Worm (Caenorhabditis elegans) whole organism, L3 larva: ENCODE results near the gene srr-3.
A peak's percentile ranks its signal among the peaks of the same experiment; 100 is the strongest.

Experiments used
- R02D3.7 ChIP-seq: fragments of 150-350 bp; optimal IDR thresholded peaks from 2 replicates; lab custom pipeline; 2014; ENCODE audit warnings: missing biosample characterization, missing genetic modification characterization
- ZK546.5 ChIP-seq: sonication (generic microtip); optimal IDR thresholded peaks from 2 replicates; lab custom pipeline; 2017; ENCODE audit warnings: missing biosample characterization, missing genetic modification characterization
- aly-2 ChIP-seq: fragments of 150-350 bp; optimal IDR thresholded peaks from 2 replicates; lab custom pipeline; 2014; ENCODE audit warnings: missing biosample characterization, missing genetic modification characterization
- ama-1 ChIP-seq: fragments of 150-350 bp; optimal IDR thresholded peaks from 2 replicates; lab custom pipeline; 2018
- ceh-16 ChIP-seq: sonication (generic microtip); optimal IDR thresholded peaks from 2 replicates; lab custom pipeline; 2017; ENCODE audit warnings: missing biosample characterization, missing genetic modification characterization
- ceh-82 ChIP-seq: fragments of 150-350 bp; optimal IDR thresholded peaks from 2 replicates; lab custom pipeline; 2014; ENCODE audit warnings: missing biosample characterization, missing genetic modification characterization
- ceh-9 ChIP-seq: sonication (generic microtip); optimal IDR thresholded peaks from 2 replicates; lab custom pipeline; 2018; ENCODE audit warnings: missing biosample characterization, missing genetic modification characterization
- daf-12 ChIP-seq: fragments of 150-350 bp; optimal IDR thresholded peaks from 2 replicates; lab custom pipeline; 2014; ENCODE audit warnings: missing biosample characterization, missing genetic modification reagents, missing genetic modification characterization
- egl-27 ChIP-seq: sonication (generic microtip); optimal IDR thresholded peaks from 4 replicates; lab custom pipeline; 2017; ENCODE audit warnings: missing biosample characterization, missing genetic modification reagents, missing genetic modification characterization
- egl-5 ChIP-seq: fragments of 150-350 bp; optimal IDR thresholded peaks from 2 replicates; lab custom pipeline; 2017; ENCODE audit warnings: missing biosample characterization, missing genetic modification reagents, missing genetic modification characterization, inconsistent platforms
- elt-2 ChIP-seq: sonication (generic microtip); optimal IDR thresholded peaks from 2 replicates; lab custom pipeline; 2016; ENCODE audit warnings: missing genetic modification reagents, mild to moderate bottlenecking, missing genetic modification characterization, missing compliant biosample characterization
- elt-3 ChIP-seq, 3 experiments: fragments of 150-350 bp in 1 of 3; sonication (generic microtip) in 2 of 3; optimal IDR thresholded peaks; 2 replicates in 2 of 3; 4 replicates in 1 of 3; lab custom pipeline; 2014 to 2017; ENCODE audit warnings: missing biosample characterization in 3 of 3, missing genetic modification characterization in 3 of 3
- fkh-10 ChIP-seq: sonication (generic microtip); optimal IDR thresholded peaks from 2 replicates; lab custom pipeline; 2017; ENCODE audit warnings: missing biosample characterization, missing genetic modification reagents, missing genetic modification characterization
- fkh-2 ChIP-seq: fragments of 150-350 bp; optimal IDR thresholded peaks from 2 replicates; lab custom pipeline; 2014; ENCODE audit warnings: missing biosample characterization, missing genetic modification reagents, missing genetic modification characterization
- jun-1 ChIP-seq: fragments of 150-350 bp; optimal IDR thresholded peaks from 2 replicates; lab custom pipeline; 2014; ENCODE audit warnings: missing biosample characterization, missing genetic modification reagents, missing genetic modification characterization
- lin-15B ChIP-seq: fragments of 150-350 bp; optimal IDR thresholded peaks from 2 replicates; lab custom pipeline; 2014; ENCODE audit warnings: missing biosample characterization, missing genetic modification characterization
- lsy-12 ChIP-seq: sonication (generic microtip); optimal IDR thresholded peaks from 2 replicates; lab custom pipeline; 2016; ENCODE audit warnings: mild to moderate bottlenecking, missing genetic modification characterization, missing compliant biosample characterization
- mml-1 ChIP-seq: fragments of 150-350 bp; sonication (generic microtip); optimal IDR thresholded peaks from 3 replicates; lab custom pipeline; 2014; ENCODE audit warnings: missing biosample characterization, missing genetic modification characterization
- nfya-1 ChIP-seq: sonication (generic microtip); optimal IDR thresholded peaks from 2 replicates; lab custom pipeline; 2017; ENCODE audit warnings: missing genetic modification characterization, mild to moderate bottlenecking, missing compliant biosample characterization, antibody characterized with exemption, moderate library complexity; ENCODE audit not compliant: insufficient read depth
- nhr-11 ChIP-seq: fragments of 150-350 bp; optimal IDR thresholded peaks from 2 replicates; lab custom pipeline; 2014; ENCODE audit warnings: missing biosample characterization, missing genetic modification characterization
- nhr-12 ChIP-seq: fragments of 150-350 bp; optimal IDR thresholded peaks from 2 replicates; lab custom pipeline; 2014; ENCODE audit warnings: missing biosample characterization, missing genetic modification characterization
- nhr-237 ChIP-seq: fragments of 150-350 bp; optimal IDR thresholded peaks from 2 replicates; lab custom pipeline; 2014; ENCODE audit warnings: missing biosample characterization, missing genetic modification characterization
- nhr-43 ChIP-seq: sonication (generic microtip); optimal IDR thresholded peaks from 2 replicates; lab custom pipeline; 2016; ENCODE audit warnings: mild to moderate bottlenecking, missing genetic modification characterization, missing compliant biosample characterization; ENCODE audit not compliant: poor library complexity, severe bottlenecking
- nhr-67 ChIP-seq: fragments of 150-350 bp; optimal IDR thresholded peaks from 2 replicates; lab custom pipeline; 2014; ENCODE audit warnings: missing biosample characterization, missing genetic modification characterization
- nhr-76 ChIP-seq: fragments of 150-350 bp; sonication (generic microtip); optimal IDR thresholded peaks from 5 replicates; lab custom pipeline; 2014; ENCODE audit warnings: missing biosample characterization, missing genetic modification characterization
- nhr-77 ChIP-seq: fragments of 150-350 bp; optimal IDR thresholded peaks from 2 replicates; lab custom pipeline; 2014; ENCODE audit warnings: missing biosample characterization, missing genetic modification characterization
- pha-4 ChIP-seq: fragments of 150-350 bp; optimal IDR thresholded peaks from 2 replicates; lab custom pipeline; 2014; ENCODE audit warnings: missing biosample characterization, missing genetic modification reagents, missing genetic modification characterization
- skn-1 ChIP-seq: fragments of 150-350 bp; optimal IDR thresholded peaks from 2 replicates; lab custom pipeline; 2014; ENCODE audit warnings: missing biosample characterization, missing genetic modification characterization
- snpc-4 ChIP-seq: fragments of 150-350 bp; optimal IDR thresholded peaks from 2 replicates; lab custom pipeline; 2014; ENCODE audit warnings: missing biosample characterization, missing genetic modification characterization
- tbx-2 ChIP-seq: sonication (generic microtip); optimal IDR thresholded peaks from 2 replicates; lab custom pipeline; 2016; ENCODE audit warnings: mild to moderate bottlenecking, missing genetic modification characterization, missing compliant biosample characterization
- unc-62 ChIP-seq: fragments of 150-350 bp; sonication (generic microtip); optimal IDR thresholded peaks from 4 replicates; lab custom pipeline; 2014; ENCODE audit warnings: missing biosample characterization, missing genetic modification reagents, missing genetic modification characterization
- zag-1 ChIP-seq: fragments of 150-350 bp; optimal IDR thresholded peaks from 2 replicates; lab custom pipeline; 2014; ENCODE audit warnings: missing biosample characterization, missing genetic modification characterization
- ztf-4 ChIP-seq: fragments of 150-350 bp; optimal IDR thresholded peaks from 2 replicates; lab custom pipeline; 2014; ENCODE audit warnings: missing biosample characterization, missing genetic modification characterization

Gene srr-3

ce11 chrV:16508667-16509066 lies at the start of gene srr-3:
TSS of gene srr-3 (minus strand) at chrV:16508767.
- no peak for TF ChIP-seq nhr-237 (tag; lab: Kevin White, UChicago)
- TF ChIP-seq tbx-2 (tag; lab: Kevin White, UChicago): no peak
- no peak for TF ChIP-seq R02D3.7 (tag; lab: Kevin White, UChicago)
- TF ChIP-seq lsy-12 (tag; lab: Kevin White, UChicago): no peak
- no peak for TF ChIP-seq egl-5 (tag; lab: Kevin White, UChicago)
- TF ChIP-seq zag-1: no peak
- TF ChIP-seq pha-4 (tag; lab: Kevin White, UChicago): no peak
- TF ChIP-seq ZK546.5 (tag; lab: Kevin White, UChicago): no peak
- TF ChIP-seq lin-15B: no peak
- no peak for TF ChIP-seq fkh-10 (GFP tag; lab: Kevin White, UChicago)
- TF ChIP-seq nhr-12 (tag; lab: Kevin White, UChicago): no peak
- no peak for TF ChIP-seq elt-2 (tag; lab: Kevin White, UChicago)
- no peak for TF ChIP-seq skn-1 (tag; lab: Kevin White, UChicago)
- no peak for TF ChIP-seq snpc-4
- TF ChIP-seq fkh-2: no peak
- TF ChIP-seq aly-2 (tag; lab: Kevin White, UChicago): no peak
- no peak for TF ChIP-seq nhr-76 (tag; lab: Kevin White, UChicago)
- TF ChIP-seq, all 47 proteins: peak for 0

DNA sequence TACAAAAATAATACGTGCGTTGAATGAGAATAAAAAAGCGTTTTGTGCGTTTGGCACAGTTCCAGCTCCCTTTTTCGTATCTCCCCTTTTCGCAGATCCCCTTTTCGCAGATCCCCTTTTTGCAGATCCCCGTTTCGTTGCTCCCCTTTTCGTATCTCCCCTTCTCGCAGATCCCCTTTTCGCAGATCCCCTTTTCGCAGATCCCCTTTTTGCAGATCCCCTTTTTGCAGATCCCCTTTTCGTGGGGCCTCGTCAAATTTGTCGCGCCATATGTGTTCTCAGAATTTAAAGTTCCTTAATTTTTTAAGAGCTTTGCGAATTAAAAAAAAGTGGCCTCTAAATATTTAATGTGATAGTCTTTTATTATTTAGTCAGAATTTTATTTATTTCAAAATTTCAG lies 44.4 kb upstream of the srr-3 start, which contains the start of gene Y32B12B.4:
TSS of gene Y32B12B.4 (plus strand) at position 399 of the 400 bp plus-strand sequence.
- no peak for TF ChIP-seq egl-5 (tag; lab: Kevin White, UChicago)
- TF ChIP-seq nhr-77: no peak
- no peak for TF ChIP-seq ama-1
- TF ChIP-seq nhr-67 (tag; lab: Kevin White, UChicago): no peak
- no peak for TF ChIP-seq aly-2 (tag; lab: Kevin White, UChicago)
- TF ChIP-seq ztf-4 (tag; lab: Kevin White, UChicago): no peak
- TF ChIP-seq nhr-11: no peak
- no peak for TF ChIP-seq mml-1

- TF ChIP-seq elt-3 (tag; optimal IDR thresholded peaks at IDR 0.05; lab: Kevin White, UChicago): no peak
- no peak for TF ChIP-seq nhr-12 (tag; lab: Kevin White, UChicago)
- no peak for TF ChIP-seq ceh-82
- TF ChIP-seq lin-15B: no peak
- no peak for TF ChIP-seq ceh-9 (tag; lab: Kevin White, UChicago)
- no peak for TF ChIP-seq nhr-77
- TF ChIP-seq ztf-4 (tag; lab: Kevin White, UChicago): no peak
- no peak for TF ChIP-seq daf-12 (tag; lab: Kevin White, UChicago)
- TF ChIP-seq ceh-16 (tag; lab: Kevin White, UChicago): no peak
- TF ChIP-seq lsy-12 (tag; lab: Kevin White, UChicago): no peak
- TF ChIP-seq unc-62 (GFP tag; lab: Kevin White, UChicago): no peak
Observed at ce11 chrV:16550680-16551079, 42.1 kb upstream of the srr-3 start, which contains the start of gene srbc-65. TSS of gene srbc-65 (plus strand) at chrV:16550980.

DNA sequence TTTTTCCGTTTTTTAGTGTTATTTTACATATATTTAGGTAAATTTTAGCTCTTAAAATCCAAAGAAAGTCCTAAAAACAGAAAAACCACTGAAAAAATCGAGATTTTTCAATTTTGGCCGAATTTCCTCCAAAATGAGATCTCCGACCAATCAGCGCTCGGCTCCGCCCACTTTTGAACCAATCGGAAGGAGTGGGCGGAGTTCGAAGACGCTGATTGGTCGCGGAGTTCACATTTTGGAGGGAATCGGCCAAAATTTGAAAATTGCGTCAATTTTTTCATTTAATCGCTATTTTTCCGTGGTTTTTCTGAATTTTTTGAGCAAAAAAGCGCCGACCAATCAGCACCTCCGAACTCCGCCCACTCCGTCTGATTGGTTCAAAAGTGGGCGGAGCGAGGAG lies 32.1 kb upstream of the srr-3 start:
- TF ChIP-seq skn-1 (tag; lab: Kevin White, UChicago) (no peak), lsy-12 (tag; lab: Kevin White, UChicago) (no peak), nfya-1 (tag; lab: Kevin White, UChicago) (peak; percentile 83)

ce11 chrV:16539666-16540065 lies 31.1 kb upstream of the srr-3 start:
- TF ChIP-seq jun-1 (tag; lab: Kevin White, UChicago) (no peak), aly-2 (tag; lab: Kevin White, UChicago) (no peak), egl-27 (tag; lab: Kevin White, UChicago) (no peak), nhr-11 (no peak), ceh-16 (tag; lab: Kevin White, UChicago) (no peak), nhr-43 (no peak), nfya-1 (tag; lab: Kevin White, UChicago) (peak; percentile 86)
